Worm (Caenorhabditis elegans) whole organism, midembryonic: ENCODE results near the gene Y75B8A.28.

ENCODE experiments used
- T22C8.4 ChIP-seq: fragments of 200-800 bp; sonication (Bioruptor generic); IDR thresholded peaks from 2 replicates; pipeline ENCODE4 v1.3.6; 2022; ENCODE audit warnings: missing genetic modification characterization, missing compliant biosample characterization
- flt-1 ChIP-seq: fragments of 200-800 bp; sonication (Bioruptor generic); IDR thresholded peaks from 2 replicates; pipeline ENCODE4 v1.3.6; 2022; ENCODE audit warnings: missing genetic modification characterization, missing compliant biosample characterization
- ref-1 ChIP-seq: fragments of 200-800 bp; sonication (Bioruptor generic); conservative IDR thresholded peaks from 2 replicates; pipeline ENCODE4 v1.3.6; 2022; ENCODE audit warnings: missing genetic modification reagents, missing genetic modification characterization, missing compliant biosample characterization
- tab-1 ChIP-seq: fragments of 200-800 bp; sonication (Bioruptor generic); IDR thresholded peaks from 2 replicates; pipeline ENCODE4 v1.3.6; 2022; ENCODE audit warnings: missing genetic modification characterization, missing compliant biosample characterization
- ztf-23 ChIP-seq: fragments of 200-800 bp; sonication (Bioruptor generic); IDR thresholded peaks from 2 replicates; pipeline ENCODE4 v1.3.6; 2022; ENCODE audit warnings: missing genetic modification reagents, missing genetic modification characterization, missing compliant biosample characterization

DNA sequence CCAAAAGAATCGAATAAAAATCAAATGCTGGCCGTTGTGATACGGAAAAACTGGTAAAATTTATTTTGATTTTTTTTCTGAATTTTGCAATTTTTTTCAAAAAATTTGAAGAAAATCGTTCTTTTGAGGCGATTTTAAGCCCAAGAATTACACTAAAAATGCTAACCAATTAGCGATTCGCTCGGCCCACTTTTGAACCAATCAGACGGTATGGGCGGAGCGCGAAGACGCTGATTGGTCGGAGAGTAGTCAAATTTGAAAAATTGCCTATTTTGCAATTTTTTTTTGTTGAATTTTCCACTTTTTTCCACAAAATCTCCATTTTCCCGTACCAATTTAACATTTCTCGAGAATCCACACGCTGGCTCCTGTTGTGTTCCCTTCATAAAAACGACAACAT is 54.4 kb downstream of the Y75B8A.28 start:
- TF ChIP-seq tab-1 (GFP tag; lab: Robert Waterston, UW) = no peak
- TF ChIP-seq ztf-23 = no peak
- no peak for TF ChIP-seq ref-1
- no peak for TF ChIP-seq flt-1 (GFP tag; lab: Robert Waterston, UW)
- TF ChIP-seq T22C8.4 = no peak
